Worm (Caenorhabditis elegans) whole organism, mixed stage, embryonic: ENCODE results near the gene nfya-1.

Source experiments
- ces-1 ChIP-seq: fragments of 150-350 bp; optimal IDR thresholded peaks from 2 replicates; lab custom pipeline; 2014; ENCODE audit warnings: missing biosample characterization, missing genetic modification reagents, missing genetic modification characterization
- mep-1 ChIP-seq: fragments of 150-350 bp; optimal IDR thresholded peaks from 2 replicates; lab custom pipeline; 2017; ENCODE audit warnings: missing biosample characterization, missing genetic modification reagents, missing genetic modification characterization, inconsistent platforms
- nhr-12 ChIP-seq: fragments of 150-350 bp; optimal IDR thresholded peaks from 2 replicates; lab custom pipeline; 2014; ENCODE audit warnings: missing biosample characterization, missing genetic modification characterization
- nhr-237 ChIP-seq: fragments of 150-350 bp; optimal IDR thresholded peaks from 2 replicates; lab custom pipeline; 2014; ENCODE audit warnings: missing biosample characterization, missing genetic modification characterization
- nhr-28 ChIP-seq: fragments of 150-350 bp; optimal IDR thresholded peaks from 2 replicates; lab custom pipeline; 2014; ENCODE audit warnings: missing biosample characterization, missing genetic modification characterization
- nhr-76 ChIP-seq: sonication (generic microtip); optimal IDR thresholded peaks from 2 replicates; lab custom pipeline; 2017; ENCODE audit warnings: missing biosample characterization, missing genetic modification characterization
- pha-4 ChIP-seq: fragments of 150-350 bp; optimal IDR thresholded peaks from 2 replicates; lab custom pipeline; 2018; ENCODE audit warnings: missing biosample characterization, missing genetic modification reagents, missing genetic modification characterization

- no peak for TF ChIP-seq nhr-12 (tag; lab: Kevin White, UChicago)
- TF ChIP-seq nhr-28 = no peak
- TF ChIP-seq nhr-76 (tag; lab: Kevin White, UChicago) = no peak
- no peak for TF ChIP-seq nhr-237 (tag; lab: Kevin White, UChicago)
- no peak for TF ChIP-seq ces-1 (GFP tag; lab: Kevin White, UChicago)
- TF ChIP-seq mep-1 (tag; lab: Kevin White, UChicago) = no peak
- TF ChIP-seq pha-4 = no peak
These were observed 46.1 kb upstream of the nfya-1 start for ce11 chrX:11992778-11993177.
